Fruit fly (Drosophila melanogaster) S2 (cell line): ENCODE measurements around the gene kay.

Experiments used
- CG8478 ChIP-seq: fragments of >200 bp; optimal IDR thresholded peaks from 2 replicates; lab custom pipeline; 2018
- CTCF ChIP-seq, 2 experiments: fragments of >200 bp; optimal IDR thresholded peaks; 2 replicates each; lab custom pipeline; 2018

dm6 chr3R:29763804-29764203, 2.0 kb upstream of the kay start:
- TF ChIP-seq CTCF (optimal IDR thresholded peaks at IDR 0.05; lab: Kevin White, UChicago), result no peak
- no peak for TF ChIP-seq CG8478
